Worm (Caenorhabditis elegans): ENCODE measurements around the gene M01B2.10.
"Not testable (repeated sequence)": the region's sequence is repeated elsewhere in the genome, so short reads cannot be mapped to it uniquely, and the experiment has no call there.

- TF ChIP-seq nhr-76 (tag; optimal IDR thresholded peaks at IDR 0.05); madf-9 (GFP tag; conservative IDR thresholded peaks at IDR 0.05): not testable (repeated sequence)
These were observed 5.6 kb downstream of the M01B2.10 start, which contains the start of gene srsx-39 for ce11 chrV:15256669-15257068.
